Worm (Caenorhabditis elegans): ENCODE results near the gene nspc-19.

nspc-19 gene

DNA sequence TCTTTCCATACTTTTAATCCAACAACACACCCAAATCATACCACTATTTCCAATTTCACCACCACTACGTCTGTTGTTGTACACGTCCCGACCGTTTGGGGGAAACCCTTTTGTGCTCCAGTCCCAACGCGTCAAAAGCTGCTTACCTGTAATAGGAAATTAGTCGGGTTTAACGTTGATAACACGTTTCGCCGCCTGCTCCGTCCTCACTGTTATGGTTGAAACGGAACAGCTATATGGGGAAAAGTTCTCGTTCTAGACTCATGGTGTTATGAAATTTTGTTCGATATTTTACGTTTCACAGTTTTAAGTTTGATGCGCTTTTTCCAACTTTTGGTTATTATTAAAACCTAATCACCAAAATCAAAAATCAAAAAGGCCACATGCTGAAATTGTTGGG, 7.4 kb downstream of the nspc-19 start:
- TF ChIP-seq ceh-2 (tag; optimal IDR thresholded peaks at IDR 0.05) (no peak), ztf-16 (tag; optimal IDR thresholded peaks at IDR 0.05) (no peak), ceh-22 (tag; optimal IDR thresholded peaks at IDR 0.05) (no peak)

DNA sequence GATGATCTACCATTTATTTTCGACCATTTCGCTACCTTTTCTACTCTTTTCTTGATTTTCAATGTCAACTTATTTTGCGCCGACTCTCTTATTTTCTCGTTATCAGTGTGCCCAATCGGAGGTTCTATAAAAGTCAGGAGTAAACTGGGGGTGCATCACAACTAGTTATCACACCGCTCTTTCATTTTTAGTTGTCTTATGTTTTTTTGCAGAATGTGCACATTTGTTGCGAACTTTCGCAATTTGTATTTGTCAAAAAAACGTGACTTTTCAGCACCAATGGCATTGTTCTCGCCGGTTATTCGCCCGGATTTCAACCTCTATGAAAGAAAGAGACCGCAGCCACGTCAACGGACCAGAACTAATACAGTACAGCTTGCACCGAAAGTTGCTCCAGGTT, 9.1 kb downstream of the nspc-19 start:
- TF ChIP-seq zip-5 (tag; optimal IDR thresholded peaks at IDR 0.05) (no peak), lin-11 (tag; optimal IDR thresholded peaks at IDR 0.05) (no peak), ceh-34 (tag; optimal IDR thresholded peaks at IDR 0.05) (no peak), npax-4 (tag; optimal IDR thresholded peaks at IDR 0.05) (no peak), ttx-3 (tag; optimal IDR thresholded peaks at IDR 0.05) (no peak)

DNA sequence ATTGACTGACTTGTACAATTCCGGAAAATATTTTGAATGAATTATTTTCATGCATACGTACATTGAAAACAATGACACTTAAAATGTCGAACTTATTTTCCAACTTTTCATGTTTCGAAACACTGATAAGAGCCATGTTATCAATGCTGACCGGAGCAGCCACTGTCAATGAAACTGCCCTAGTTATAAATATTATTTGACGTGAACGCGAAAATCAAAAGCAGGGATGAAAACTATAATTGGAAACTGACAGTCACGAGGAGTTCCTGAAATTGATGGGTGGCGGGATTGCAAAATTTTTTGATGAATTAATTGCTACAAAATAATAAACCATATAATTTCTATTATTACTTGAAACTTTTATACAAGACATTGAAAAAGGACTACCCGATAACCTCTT, 11.0 kb downstream of the nspc-19 start:
- TF ChIP-seq K02D7.2 (tag; optimal IDR thresholded peaks at IDR 0.05), result no peak
- no peak for TF ChIP-seq gmeb-2 (tag; optimal IDR thresholded peaks at IDR 0.05)
- no peak for TF ChIP-seq pax-1 (tag; optimal IDR thresholded peaks at IDR 0.05)
- no peak for TF ChIP-seq nfya-1 (tag; optimal IDR thresholded peaks at IDR 0.05)
- TF ChIP-seq zip-5 (tag; optimal IDR thresholded peaks at IDR 0.05), result no peak
- TF ChIP-seq npax-4 (tag; optimal IDR thresholded peaks at IDR 0.05), result no peak
- TF ChIP-seq pat-9 (tag; optimal IDR thresholded peaks at IDR 0.05), result no peak
- no peak for TF ChIP-seq C38D4.7 (GFP tag; optimal IDR thresholded peaks at IDR 0.05)
- no peak for TF ChIP-seq rnt-1 (tag; optimal IDR thresholded peaks at IDR 0.05)
- no peak for TF ChIP-seq sox-4 (tag; optimal IDR thresholded peaks at IDR 0.05)
- TF ChIP-seq hlh-8 (tag; optimal IDR thresholded peaks at IDR 0.05), result no peak
- no peak for TF ChIP-seq hlh-13 (GFP tag; optimal IDR thresholded peaks at IDR 0.05)
- TF ChIP-seq lim-6 (tag; optimal IDR thresholded peaks at IDR 0.05), result no peak
- no peak for TF ChIP-seq fkh-6 (tag; optimal IDR thresholded peaks at IDR 0.05)
- TF ChIP-seq ceh-31 (tag; optimal IDR thresholded peaks at IDR 0.05), result no peak
- TF ChIP-seq tbx-2 (tag; optimal IDR thresholded peaks at IDR 0.05), result no peak
- no peak for TF ChIP-seq hlh-6 (tag; optimal IDR thresholded peaks at IDR 0.05)
- TF ChIP-seq elt-2 (tag; optimal IDR thresholded peaks at IDR 0.05), result no peak
- TF ChIP-seq dve-1 (tag; optimal IDR thresholded peaks at IDR 0.05), result no peak
- no peak for TF ChIP-seq ceh-14 (tag; optimal IDR thresholded peaks at IDR 0.05)

DNA sequence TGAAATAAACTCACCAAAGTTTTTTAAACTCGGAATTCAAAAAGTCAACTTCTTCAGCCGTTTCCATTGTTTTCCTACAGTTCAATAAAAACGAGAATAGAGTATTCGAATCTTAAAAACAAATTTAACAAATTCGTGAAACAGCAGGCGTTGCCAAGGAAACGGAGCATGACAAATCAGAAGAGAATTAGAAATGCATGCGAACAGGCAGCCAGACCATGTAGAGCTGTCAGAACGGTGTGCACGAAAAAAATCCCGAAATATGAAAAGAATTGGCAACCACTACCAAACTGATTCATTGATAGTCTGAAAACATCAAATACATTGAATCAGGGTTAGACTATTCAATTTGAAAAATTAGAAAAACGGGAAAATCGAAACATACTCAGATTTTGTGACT, 13.5 kb downstream of the nspc-19 start, which contains the start of gene fbxa-81:
Gene fbxa-81 (minus strand): TSS at position 101 of the 400 bp plus-strand sequence.
- TF ChIP-seq tbx-2 (tag; optimal IDR thresholded peaks at IDR 0.05) (no peak), pag-3 (tag; optimal IDR thresholded peaks at IDR 0.05; ENCODE audit: borderline replicate concordance) (no peak), dmd-4 (tag; optimal IDR thresholded peaks at IDR 0.05; ENCODE audit: borderline replicate concordance) (no peak), ceh-18 (tag; optimal IDR thresholded peaks at IDR 0.05) (no peak), unc-86 (tag; optimal IDR thresholded peaks at IDR 0.05) (no peak), sox-4 (tag; optimal IDR thresholded peaks at IDR 0.05) (no peak), ceh-45 (GFP tag; IDR thresholded peaks at IDR 0.05) (no peak), ref-2 (tag; optimal IDR thresholded peaks at IDR 0.05) (no peak), elt-2 (tag; optimal IDR thresholded peaks at IDR 0.05) (no peak), fkh-6 (tag; optimal IDR thresholded peaks at IDR 0.05) (no peak), C08G9.2 (tag; optimal IDR thresholded peaks at IDR 0.05) (no peak), ttx-3 (tag; optimal IDR thresholded peaks at IDR 0.05) (no peak), eyg-1 (tag; optimal IDR thresholded peaks at IDR 0.05) (no peak), syd-9 (tag; optimal IDR thresholded peaks at IDR 0.05) (no peak), ceh-6 (GFP tag; optimal IDR thresholded peaks at IDR 0.05) (no peak), nhr-232 (tag; optimal IDR thresholded peaks at IDR 0.05) (no peak)

DNA sequence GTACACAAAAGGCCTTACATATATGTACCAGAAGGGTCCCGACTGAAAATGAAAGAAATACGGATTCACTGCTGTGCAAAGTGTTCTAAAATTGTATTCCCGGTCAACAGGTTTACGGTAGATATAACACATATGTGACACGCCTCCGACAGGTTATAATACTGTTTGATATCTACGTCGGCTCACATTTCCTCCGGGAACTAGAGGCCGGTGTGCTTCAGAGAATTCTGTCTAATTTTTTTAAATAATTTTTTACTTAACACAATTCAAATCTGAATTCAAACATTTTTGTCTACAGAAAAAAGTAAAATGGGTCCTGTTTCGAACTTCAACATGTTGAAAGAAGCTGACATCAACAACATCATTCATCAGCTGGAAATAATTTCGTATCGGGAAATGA, 14.7 kb downstream of the nspc-19 start, which contains the start of gene T24C2.3:
Gene T24C2.3 (plus strand): TSS at position 301 of the 400 bp plus-strand sequence.
- TF ChIP-seq ceh-34 (tag; optimal IDR thresholded peaks at IDR 0.05) (no peak), ceh-9 (tag; optimal IDR thresholded peaks at IDR 0.05) (no peak), ceh-2 (tag; optimal IDR thresholded peaks at IDR 0.05) (no peak), gmeb-2 (tag; optimal IDR thresholded peaks at IDR 0.05) (no peak), hlh-6 (tag; optimal IDR thresholded peaks at IDR 0.05) (no peak), unc-55 (GFP tag; optimal IDR thresholded peaks at IDR 0.05) (no peak), sox-4 (tag; optimal IDR thresholded peaks at IDR 0.05) (no peak), madf-2 (tag; optimal IDR thresholded peaks at IDR 0.05) (no peak), pros-1 (tag; optimal IDR thresholded peaks at IDR 0.05) (no peak), Y22D7AL.16 (tag; optimal IDR thresholded peaks at IDR 0.05) (no peak), ttx-3 (tag; optimal IDR thresholded peaks at IDR 0.05) (no peak), dve-1 (tag; optimal IDR thresholded peaks at IDR 0.05) (no peak), F13H6.1 (tag; optimal IDR thresholded peaks at IDR 0.05) (no peak), fkh-6 (tag; optimal IDR thresholded peaks at IDR 0.05) (no peak), mec-3 (tag; optimal IDR thresholded peaks at IDR 0.05; ENCODE audit: borderline replicate concordance) (no peak), unc-42 (tag; optimal IDR thresholded peaks at IDR 0.05) (no peak), nhr-232 (tag; optimal IDR thresholded peaks at IDR 0.05) (no peak), pag-3 (tag; optimal IDR thresholded peaks at IDR 0.05; ENCODE audit: borderline replicate concordance) (no peak)

All from whole organism, late embryonic.